Fruit fly (Drosophila melanogaster) whole organism, embryonic: ENCODE results near the gene SLC5A11.

Source experiments
- Antp ChIP-seq: fragments of 200-800 bp; sonication (Bioruptor generic); optimal IDR thresholded peaks from 3 replicates; lab custom pipeline; 2016; ENCODE audit warnings: missing biosample characterization, missing genetic modification characterization
- CG11085 ChIP-seq: fragments of 200-800 bp; sonication (Bioruptor generic); IDR thresholded peaks from 2 replicates; pipeline ENCODE4 v1.3.6; 2022; ENCODE audit warnings: missing biosample characterization, missing genetic modification characterization
- CG11696 ChIP-seq: fragments of 200-800 bp; sonication (Bioruptor generic); IDR thresholded peaks from 2 replicates; pipeline ENCODE4 v1.3.6; 2022; ENCODE audit warnings: missing biosample characterization, missing genetic modification characterization
- CG12155 ChIP-seq: fragments of 200-800 bp; sonication (Bioruptor generic); optimal IDR thresholded peaks from 3 replicates; lab custom pipeline; 2016; ENCODE audit warnings: missing biosample characterization, missing genetic modification characterization
- CG14050 ChIP-seq: fragments of 200-800 bp; sonication (Bioruptor generic); IDR thresholded peaks from 3 replicates; pipeline ENCODE4 v1.3.6; 2022; ENCODE audit warnings: missing biosample characterization, missing genetic modification characterization
- CG16815 ChIP-seq: fragments of 200-800 bp; sonication (Bioruptor generic); optimal IDR thresholded peaks from 3 replicates; lab custom pipeline; 2017; ENCODE audit warnings: missing biosample characterization, mild to moderate bottlenecking, missing genetic modification characterization
- CG16863 ChIP-seq: fragments of 200-800 bp; sonication (Bioruptor generic); optimal IDR thresholded peaks from 3 replicates; lab custom pipeline; 2016; ENCODE audit warnings: missing biosample characterization, missing genetic modification characterization
- CG17385 ChIP-seq: fragments of 200-800 bp; sonication (Bioruptor generic); optimal IDR thresholded peaks from 3 replicates; lab custom pipeline; 2018; ENCODE audit warnings: missing biosample characterization, mild to moderate bottlenecking, missing genetic modification characterization
- CG17568 ChIP-seq: fragments of 200-800 bp; sonication (Bioruptor generic); optimal IDR thresholded peaks from 2 replicates; lab custom pipeline; 2018; ENCODE audit warnings: missing biosample characterization, mild to moderate bottlenecking, missing genetic modification characterization, moderate library complexity
- CG17802 ChIP-seq: fragments of 200-800 bp; sonication (Bioruptor generic); optimal IDR thresholded peaks from 2 replicates; lab custom pipeline; 2018; ENCODE audit warnings: missing biosample characterization, mild to moderate bottlenecking, missing genetic modification characterization, moderate library complexity
- CG18011 ChIP-seq: fragments of 200-800 bp; sonication (Bioruptor generic); optimal IDR thresholded peaks from 2 replicates; lab custom pipeline; 2017; ENCODE audit warnings: missing biosample characterization, missing genetic modification characterization, mild to moderate bottlenecking, moderate library complexity, missing genotype
- CG2129 ChIP-seq: fragments of 200-800 bp; sonication (Bioruptor generic); IDR thresholded peaks from 2 replicates; pipeline ENCODE4 v1.3.6; 2022; ENCODE audit warnings: missing biosample characterization, missing genetic modification characterization; ENCODE audit not compliant: partially characterized antibody
- CG2202 ChIP-seq: fragments of 200-800 bp; sonication (Bioruptor generic); optimal IDR thresholded peaks from 2 replicates; lab custom pipeline; 2018; ENCODE audit warnings: missing biosample characterization, mild to moderate bottlenecking, missing genetic modification characterization
- CG32532 ChIP-seq: fragments of 200-800 bp; sonication (Bioruptor generic); IDR thresholded peaks from 2 replicates; pipeline ENCODE4 v1.3.6; 2022; ENCODE audit warnings: missing biosample characterization, missing genetic modification characterization
- CG32772 ChIP-seq: fragments of 200-800 bp; sonication (Bioruptor generic); IDR thresholded peaks from 2 replicates; pipeline ENCODE4 v1.3.6; 2022; ENCODE audit warnings: missing biosample characterization, missing genetic modification characterization
- CG3847 ChIP-seq: fragments of 200-800 bp; sonication (Bioruptor generic); IDR thresholded peaks from 2 replicates; pipeline ENCODE4 v1.3.6; 2022; ENCODE audit warnings: missing biosample characterization, missing genetic modification characterization
- CG4820 ChIP-seq: fragments of 200-800 bp; sonication (Bioruptor generic); optimal IDR thresholded peaks from 3 replicates; lab custom pipeline; 2016; ENCODE audit warnings: missing biosample characterization, missing genetic modification characterization
- CG6175 ChIP-seq: fragments of 200-800 bp; sonication (Bioruptor generic); IDR thresholded peaks from 3 replicates; pipeline ENCODE4 v1.3.6; 2022; ENCODE audit warnings: missing biosample characterization, missing genetic modification characterization
- CG6272 ChIP-seq: fragments of 200-800 bp; sonication (Bioruptor generic); IDR thresholded peaks from 2 replicates; pipeline ENCODE4 v1.3.6; 2022; ENCODE audit warnings: missing biosample characterization, missing genetic modification characterization
- CG7928 ChIP-seq: fragments of 200-800 bp; sonication (Bioruptor generic); optimal IDR thresholded peaks from 2 replicates; lab custom pipeline; 2017; ENCODE audit warnings: missing biosample characterization, mild to moderate bottlenecking, missing genetic modification characterization
- CG7987 ChIP-seq: fragments of 200-800 bp; sonication (Bioruptor generic); optimal IDR thresholded peaks from 2 replicates; lab custom pipeline; 2018; ENCODE audit warnings: missing biosample characterization, mild to moderate bottlenecking, missing genetic modification characterization, moderate library complexity
- CG9437 ChIP-seq: fragments of 200-800 bp; sonication (Bioruptor generic); optimal IDR thresholded peaks from 2 replicates; lab custom pipeline; 2018; ENCODE audit warnings: missing biosample characterization, mild to moderate bottlenecking, missing genetic modification characterization
- D19B ChIP-seq: fragments of 200-800 bp; sonication (Bioruptor generic); optimal IDR thresholded peaks from 2 replicates; lab custom pipeline; 2017; ENCODE audit warnings: missing biosample characterization, mild to moderate bottlenecking, missing genetic modification characterization
- MTF-1 ChIP-seq: fragments of 200-800 bp; sonication (Bioruptor generic); optimal IDR thresholded peaks from 2 replicates; lab custom pipeline; 2018; ENCODE audit warnings: missing biosample characterization, mild to moderate bottlenecking, missing genetic modification characterization, borderline replicate concordance
- Mrtf ChIP-seq: fragments of 200-800 bp; sonication (Bioruptor generic); IDR thresholded peaks from 3 replicates; pipeline ENCODE4 v1.3.6; 2022; ENCODE audit warnings: missing biosample characterization, missing genetic modification characterization
- Nf-YC ChIP-seq: fragments of 200-800 bp; optimal IDR thresholded peaks from 3 replicates; lab custom pipeline; 2019; ENCODE audit warnings: missing biosample characterization, mild to moderate bottlenecking, missing genetic modification characterization, moderate library complexity
- Sox100B ChIP-seq: fragments of 200-800 bp; sonication (Bioruptor generic); optimal IDR thresholded peaks from 3 replicates; lab custom pipeline; 2018; ENCODE audit warnings: missing biosample characterization, mild to moderate bottlenecking, missing genetic modification characterization
- Sry-β ChIP-seq: fragments of 200-800 bp; sonication (Bioruptor generic); optimal IDR thresholded peaks from 2 replicates; lab custom pipeline; 2018; ENCODE audit warnings: missing biosample characterization, mild to moderate bottlenecking, missing genetic modification characterization, moderate library complexity
- ac ChIP-seq: fragments of 200-800 bp; sonication (Bioruptor generic); optimal IDR thresholded peaks from 3 replicates; lab custom pipeline; 2017; ENCODE audit warnings: missing biosample characterization, mild to moderate bottlenecking, missing genetic modification characterization
- az2 ChIP-seq: fragments of 200-800 bp; sonication (Bioruptor generic); optimal IDR thresholded peaks from 3 replicates; lab custom pipeline; 2016; ENCODE audit warnings: missing biosample characterization, missing genetic modification characterization
- bbx ChIP-seq: fragments of 200-800 bp; sonication (Bioruptor generic); IDR thresholded peaks from 2 replicates; pipeline ENCODE4 v1.3.6; 2022; ENCODE audit warnings: missing biosample characterization, missing genetic modification characterization; ENCODE audit not compliant: partially characterized antibody
- cas ChIP-seq: fragments of 200-800 bp; sonication (Bioruptor generic); IDR thresholded peaks from 2 replicates; pipeline ENCODE4 v1.3.6; 2022; ENCODE audit warnings: missing biosample characterization, missing genetic modification characterization
- cato ChIP-seq: fragments of 200-800 bp; sonication (Bioruptor generic); optimal IDR thresholded peaks from 2 replicates; lab custom pipeline; 2016; ENCODE audit warnings: missing biosample characterization, missing genetic modification characterization, borderline replicate concordance
- caup ChIP-seq: fragments of 200-800 bp; sonication (Bioruptor generic); optimal IDR thresholded peaks from 3 replicates; lab custom pipeline; 2017; ENCODE audit warnings: missing biosample characterization, mild to moderate bottlenecking, missing genetic modification characterization, moderate library complexity; ENCODE audit not compliant: severe bottlenecking
- dpn ChIP-seq, 2 experiments: fragments of 200-800 bp; sonication (Bioruptor generic); optimal IDR thresholded peaks; 3 replicates each; lab custom pipeline; 2016; ENCODE audit warnings: missing biosample characterization in 2 of 2, missing genetic modification characterization in 2 of 2
- ems ChIP-seq: fragments of 200-800 bp; sonication (Bioruptor generic); optimal IDR thresholded peaks from 3 replicates; lab custom pipeline; 2016; ENCODE audit warnings: missing biosample characterization, missing genetic modification characterization
- gcm2 ChIP-seq: fragments of 200-800 bp; sonication (Bioruptor generic); optimal IDR thresholded peaks from 2 replicates; lab custom pipeline; 2016; ENCODE audit warnings: missing biosample characterization, missing genetic modification characterization
- gsb-n ChIP-seq: fragments of 200-800 bp; sonication (Bioruptor generic); optimal IDR thresholded peaks from 3 replicates; lab custom pipeline; 2018; ENCODE audit warnings: missing biosample characterization, mild to moderate bottlenecking, missing genetic modification characterization
- hth ChIP-seq: fragments of >200 bp; optimal IDR thresholded peaks from 2 replicates; lab custom pipeline; 2017; ENCODE audit warnings: inconsistent platforms
- jigr1 ChIP-seq: fragments of 200-800 bp; sonication (Bioruptor generic); IDR thresholded peaks from 3 replicates; pipeline ENCODE4 v1.3.6; 2022; ENCODE audit warnings: missing biosample characterization, missing genetic modification characterization
- ken ChIP-seq: fragments of 200-800 bp; sonication (Bioruptor generic); IDR thresholded peaks from 3 replicates; pipeline ENCODE4 v1.3.6; 2022; ENCODE audit warnings: missing biosample characterization, missing genetic modification characterization
- lola ChIP-seq, 3 experiments: fragments of >200 bp in 2 of 3; fragments of 200-800 bp in 1 of 3; sonication (Bioruptor generic) in 1 of 3; optimal IDR thresholded peaks; 2 replicates each; lab custom pipeline; 2017 to 2019; ENCODE audit warnings: missing biosample characterization in 3 of 3, missing genetic modification characterization in 3 of 3, mild to moderate bottlenecking in 1 of 3, moderate library complexity in 1 of 3
- otp ChIP-seq: fragments of 200-800 bp; sonication (Bioruptor generic); IDR thresholded peaks from 3 replicates; pipeline ENCODE4, ENCODE4 v1.3.6; 2022; ENCODE audit warnings: missing biosample characterization, missing genetic modification characterization
- phol ChIP-seq: fragments of 200-800 bp; sonication (Bioruptor generic); optimal IDR thresholded peaks from 3 replicates; lab custom pipeline; 2018; ENCODE audit warnings: missing biosample characterization, mild to moderate bottlenecking, missing genetic modification characterization, moderate library complexity
- prd ChIP-seq, 3 experiments: fragments of >200 bp in 2 of 3; fragments of 200-800 bp in 1 of 3; sonication (Bioruptor generic) in 1 of 3; optimal IDR thresholded peaks in 2 of 3; IDR thresholded peaks in 1 of 3; 2 replicates in 2 of 3; 3 replicates in 1 of 3; pipeline versions ENCODE4 v1.3.6 to Lab custom; 2017 to 2022; ENCODE audit warnings: missing biosample characterization in 1 of 3, missing genetic modification characterization in 1 of 3
- salm ChIP-seq: fragments of 200-800 bp; sonication (Bioruptor generic); optimal IDR thresholded peaks from 2 replicates; lab custom pipeline; 2018; ENCODE audit warnings: missing biosample characterization, mild to moderate bottlenecking, missing genetic modification characterization
- sd ChIP-seq: fragments of 200-800 bp; sonication (Bioruptor generic); optimal IDR thresholded peaks from 3 replicates; lab custom pipeline; 2018; ENCODE audit warnings: missing biosample characterization, mild to moderate bottlenecking, missing genetic modification characterization, moderate library complexity
- sens ChIP-seq: fragments of 200-800 bp; sonication (Bioruptor generic); peaks from one replicate; lab custom pipeline; 2016; ENCODE audit warnings: missing biosample characterization, missing genetic modification characterization
- vvl ChIP-seq: fragments of 200-800 bp; sonication (Bioruptor generic); IDR thresholded peaks from 2 replicates; pipeline ENCODE4 v1.3.6; 2022; ENCODE audit warnings: missing biosample characterization, missing genetic modification characterization
- zen2 ChIP-seq: fragments of 200-800 bp; sonication (Bioruptor generic); IDR thresholded peaks from 3 replicates; pipeline ENCODE4 v1.3.6; 2022; ENCODE audit warnings: missing biosample characterization, missing genetic modification characterization; ENCODE audit not compliant: partially characterized antibody

SLC5A11 gene

dm6 chr2L:8159498-8159897 lies 45.4 kb downstream of the SLC5A11 start, which contains the start of the genes PAPLA1 and Rbsn-5 (continued):
- peak; percentile 90 for TF ChIP-seq CG3847 (GFP tag; lab: Robert Waterston, UW)
- TF ChIP-seq CG32532 (GFP tag; lab: Robert Waterston, UW), result peak; percentile 93
- TF ChIP-seq az2, result peak; percentile 94
- TF ChIP-seq CG7928 (GFP tag; lab: Kevin White, UChicago), result peak; percentile 100
- peak; percentile 85 for TF ChIP-seq CG17568 (GFP tag; lab: Kevin White, UChicago)
- TF ChIP-seq CG2129 (GFP tag; lab: Robert Waterston, UW), result no peak
- peak; percentile 95 for TF ChIP-seq vvl (GFP tag; lab: Robert Waterston, UW)
- TF ChIP-seq CG4820 (GFP tag; lab: Kevin White, UChicago), result peak; percentile 94
- peak; percentile 92 for TF ChIP-seq gcm2 (GFP tag; lab: Kevin White, UChicago)
- peak; percentile 97 for TF ChIP-seq dpn (GFP tag; optimal IDR thresholded peaks at IDR 0.05; lab: Kevin White, UChicago)
- TF ChIP-seq CG6175 (GFP tag; lab: Robert Waterston, UW), result peak; percentile 79
- no peak for TF ChIP-seq prd (optimal IDR thresholded peaks at IDR 0.05; lab: Kevin White, UChicago)
- peak; percentile 95 for TF ChIP-seq prd (GFP tag; IDR thresholded peaks at IDR 0.05; lab: Robert Waterston, UW)
- TF ChIP-seq zen2 (GFP tag; lab: Robert Waterston, UW), result no peak
- peak; percentile 80 for TF ChIP-seq Sry-β (GFP tag; lab: Kevin White, UChicago)
- peak; percentile 100 for TF ChIP-seq CG17385 (GFP tag; lab: Kevin White, UChicago)
- TF ChIP-seq CG14050 (GFP tag; lab: Robert Waterston, UW), result peak; percentile 84
- TF ChIP-seq CG17802, result peak; percentile 81
- peak; percentile 81 for TF ChIP-seq CG7987
- TF ChIP-seq sens, result peak; percentile 99
- TF ChIP-seq gsb-n (tag; lab: Kevin White, UChicago), result peak; percentile 84
- peak; percentile 82 for TF ChIP-seq CG11696 (GFP tag; lab: Robert Waterston, UW)
- TF ChIP-seq Sox100B (GFP tag; lab: Kevin White, UChicago), result peak; percentile 83
- peak; percentile 94 for TF ChIP-seq CG32772
- TF ChIP-seq cato (GFP tag; lab: Kevin White, UChicago), result peak; percentile 92
- TF ChIP-seq Nf-YC (tag; lab: Kevin White, UChicago), result peak; percentile 88
- peak; percentile 93 for TF ChIP-seq CG6272 (GFP tag; lab: Robert Waterston, UW)
- no peak for TF ChIP-seq hth
- TF ChIP-seq salm (tag; lab: Kevin White, UChicago), result peak; percentile 82
- TF ChIP-seq jigr1 (GFP tag; lab: Robert Waterston, UW), result peak; percentile 87
- peak; percentile 95 for TF ChIP-seq Antp (GFP tag; lab: Kevin White, UChicago)
- TF ChIP-seq otp (GFP tag; lab: Robert Waterston, UW), result peak; percentile 88
- TF ChIP-seq MTF-1, result peak; percentile 79
- peak; percentile 92 for TF ChIP-seq caup
- peak; percentile 87 for TF ChIP-seq Mrtf (GFP tag; lab: Robert Waterston, UW)
- peak; percentile 95 for TF ChIP-seq ems (GFP tag; lab: Kevin White, UChicago)
- peak; percentile 95 for TF ChIP-seq phol (tag; lab: Kevin White, UChicago)
- peak; percentile 94 for TF ChIP-seq ken (GFP tag; lab: Robert Waterston, UW)
- TF ChIP-seq CG2202 (tag; lab: Kevin White, UChicago), result peak; percentile 79
- TF ChIP-seq CG16863 (GFP tag; lab: Kevin White, UChicago), result peak; percentile 93
- peak; percentile 86 for TF ChIP-seq CG18011 (GFP tag; lab: Kevin White, UChicago)
- peak; percentile 80 for TF ChIP-seq CG9437 (GFP tag; lab: Kevin White, UChicago)
- TF ChIP-seq ac (GFP tag; lab: Kevin White, UChicago), result no peak
- peak; percentile 91 for TF ChIP-seq CG11085 (GFP tag; lab: Robert Waterston, UW)
- TF ChIP-seq sd, result peak; percentile 86
- peak; percentile 85 for TF ChIP-seq CG16815 (GFP tag; lab: Kevin White, UChicago)
- peak; percentile 87 for TF ChIP-seq cas (GFP tag; lab: Robert Waterston, UW)
- peak; percentile 92 for TF ChIP-seq CG12155 (GFP tag; lab: Kevin White, UChicago)
- TF ChIP-seq bbx (GFP tag; lab: Robert Waterston, UW), result no peak
- peak; percentile 78 for TF ChIP-seq D19B (GFP tag; lab: Kevin White, UChicago)
- peak in 1 of 3 experiments; percentile 87 for TF ChIP-seq lola (GFP tag; optimal IDR thresholded peaks at IDR 0.05; lab: Kevin White, UChicago)
